Fruit fly (Drosophila melanogaster): ENCODE data around the gene gro.

The gro gene

dm6 chr3R:25997068-25997714 lies 44.3 kb upstream of the gro start (continued):
- TF ChIP-seq vri (GFP tag; optimal IDR thresholded peaks at IDR 0.05), result peak; percentile 67
- peak; percentile 94 for TF ChIP-seq CG3919 (GFP tag; optimal IDR thresholded peaks at IDR 0.05)
- peak; percentile 72 for TF ChIP-seq CG6854 (GFP tag; optimal IDR thresholded peaks at IDR 0.05)
- TF ChIP-seq CG3032 (tag; optimal IDR thresholded peaks at IDR 0.05), result peak; percentile 98
- peak; percentile 96 for TF ChIP-seq CG8632 (GFP tag; optimal IDR thresholded peaks at IDR 0.05)
- peak; percentile 90 for TF ChIP-seq esn (GFP tag; optimal IDR thresholded peaks at IDR 0.05)
- peak; percentile 89 for TF ChIP-seq Met (GFP tag; optimal IDR thresholded peaks at IDR 0.05)
- peak; percentile 61; the same call in 1 of the 2 replicates for TF ChIP-seq Gug (GFP tag; IDR thresholded peaks at IDR 0.05)
- peak; percentile 71 for TF ChIP-seq lz (GFP tag; optimal IDR thresholded peaks at IDR 0.05)
- TF ChIP-seq fkh (GFP tag; optimal IDR thresholded peaks at IDR 0.05), result no peak
- TF ChIP-seq CG6792 (GFP tag; optimal IDR thresholded peaks at IDR 0.05), result peak; percentile 87
- TF ChIP-seq CG11902 (GFP tag; optimal IDR thresholded peaks at IDR 0.05), result peak; percentile 84
- peak; percentile 93 for TF ChIP-seq CG10669 (GFP tag; optimal IDR thresholded peaks at IDR 0.05)
- TF ChIP-seq Sox14 (GFP tag; optimal IDR thresholded peaks at IDR 0.05), result peak; percentile 82
- TF ChIP-seq Lpt (GFP tag; optimal IDR thresholded peaks at IDR 0.05), result peak; percentile 82
- peak; percentile 83 for TF ChIP-seq Smox (GFP tag; optimal IDR thresholded peaks at IDR 0.05)
- peak; percentile 75 for TF ChIP-seq Eip75B (GFP tag; optimal IDR thresholded peaks at IDR 0.05)
- peak; percentile 57 for TF ChIP-seq CG6276 (GFP tag; optimal IDR thresholded peaks at IDR 0.05)
- TF ChIP-seq acj6 (GFP tag; optimal IDR thresholded peaks at IDR 0.05), result peak; percentile 95
- TF ChIP-seq cyc (GFP tag; optimal IDR thresholded peaks at IDR 0.05), result peak; percentile 75
- TF ChIP-seq OdsH (GFP tag; optimal IDR thresholded peaks at IDR 0.05), result peak; percentile 93
- TF ChIP-seq CG1621 (tag; optimal IDR thresholded peaks at IDR 0.05), result peak; percentile 64
- TF ChIP-seq CG6163 (GFP tag; IDR thresholded peaks at IDR 0.05), result peak; percentile 80
- TF ChIP-seq Ets96B (tag; optimal IDR thresholded peaks at IDR 0.05), result peak; percentile 97

- TF ChIP-seq Ets21C (GFP tag; optimal IDR thresholded peaks at IDR 0.05) (no peak), Eip78C (GFP tag) (no peak), fd59A (GFP tag; optimal IDR thresholded peaks at IDR 0.05) (no peak), lz (GFP tag; optimal IDR thresholded peaks at IDR 0.05) (no peak), CG3032 (tag; optimal IDR thresholded peaks at IDR 0.05) (no peak), CG32006 (GFP tag; optimal IDR thresholded peaks at IDR 0.05) (no peak), Hr4 (GFP tag; optimal IDR thresholded peaks at IDR 0.05) (no peak), CG4318 (GFP tag; optimal IDR thresholded peaks at IDR 0.05) (no peak), CG11762 (GFP tag; optimal IDR thresholded peaks at IDR 0.05; ENCODE audit: insufficient read depth) (no peak), vri (GFP tag; optimal IDR thresholded peaks at IDR 0.05) (no peak), CG7368 (GFP tag; optimal IDR thresholded peaks at IDR 0.05) (no peak), dsx (GFP tag; optimal IDR thresholded peaks at IDR 0.05; ENCODE audit: poor library complexity, severe bottlenecking) (no peak), CG6854 (GFP tag; optimal IDR thresholded peaks at IDR 0.05) (no peak), CG8632 (GFP tag; optimal IDR thresholded peaks at IDR 0.05) (no peak), ss (GFP tag; optimal IDR thresholded peaks at IDR 0.05) (no peak), salr (GFP tag; optimal IDR thresholded peaks at IDR 0.05) (no peak), CG31627 (GFP tag; optimal IDR thresholded peaks at IDR 0.05) (no peak), CG1621 (tag; optimal IDR thresholded peaks at IDR 0.05) (no peak), esn (GFP tag; optimal IDR thresholded peaks at IDR 0.05) (no peak)
These were observed 42.4 kb upstream of the gro start for dm6 chr3R:25999130-25999529.

- TF ChIP-seq CG31627 (GFP tag; optimal IDR thresholded peaks at IDR 0.05), result no peak
- no peak for TF ChIP-seq CG11902 (GFP tag; optimal IDR thresholded peaks at IDR 0.05)
- TF ChIP-seq CG8119 (GFP tag; IDR thresholded peaks at IDR 0.05), result no peak
- TF ChIP-seq OdsH (GFP tag; optimal IDR thresholded peaks at IDR 0.05), result no peak
- TF ChIP-seq dsx (GFP tag; optimal IDR thresholded peaks at IDR 0.05; ENCODE audit: poor library complexity, severe bottlenecking), result no peak
- TF ChIP-seq pdm3 (GFP tag; optimal IDR thresholded peaks at IDR 0.05), result no peak
- TF ChIP-seq CG9139 (GFP tag; optimal IDR thresholded peaks at IDR 0.05), result no peak
These were observed 41.9 kb upstream of the gro start for dm6 chr3R:25999611-26000010.
